Fruit fly (Drosophila melanogaster): ENCODE measurements around the gene CG5111.

The CG5111 gene

DNA sequence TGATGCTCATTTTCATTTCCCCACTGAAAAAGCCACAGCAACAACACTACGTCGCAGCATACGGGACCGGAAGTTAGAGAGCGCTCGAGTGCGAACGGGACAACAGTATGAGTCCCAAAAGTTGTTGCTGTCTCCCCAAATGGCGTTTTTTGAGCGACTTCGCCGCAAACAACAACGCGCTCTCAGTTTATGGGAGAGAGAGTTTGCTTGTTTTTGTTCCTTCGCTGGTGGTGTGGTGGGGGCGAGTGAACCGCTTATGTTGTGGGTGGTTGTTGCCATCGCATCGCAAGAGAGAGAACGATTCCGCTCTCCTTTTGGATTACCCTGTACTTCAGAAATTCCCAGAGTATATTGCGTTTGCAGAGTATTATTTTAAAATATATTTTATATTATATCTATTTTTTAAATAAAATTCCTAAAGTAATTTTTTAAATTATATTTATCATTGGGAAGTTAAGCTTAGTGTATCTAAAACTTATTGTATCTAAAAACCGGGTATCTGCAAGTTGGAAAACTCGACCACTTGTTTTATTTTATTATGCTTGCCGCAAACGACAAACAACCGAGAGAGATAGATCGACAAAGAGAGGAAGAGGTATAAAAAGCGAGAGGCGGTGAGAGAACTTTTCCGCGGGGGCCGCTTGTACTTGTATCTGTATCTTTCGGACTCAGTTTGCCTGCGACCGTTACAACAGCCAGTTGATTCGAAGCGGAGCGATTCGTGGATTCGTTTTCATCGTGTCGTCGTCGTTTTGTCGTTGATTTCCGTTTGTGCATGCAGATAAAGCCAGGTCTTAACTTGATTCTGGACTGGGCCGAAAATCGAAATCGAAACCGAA lies 9.6 kb downstream of the CG5111 start, which contains the start of gene msi (continued):
- TF ChIP-seq twi (tag; optimal IDR thresholded peaks at IDR 0.05), result peak; percentile 98
- TF ChIP-seq CG11696 (GFP tag; IDR thresholded peaks at IDR 0.05), result peak; percentile 93
- peak; percentile 99 for TF ChIP-seq CG15601 (tag; optimal IDR thresholded peaks at IDR 0.05)
- TF ChIP-seq ro (GFP tag; IDR thresholded peaks at IDR 0.05), result peak; percentile 98
- peak; percentile 92 for TF ChIP-seq tup (GFP tag; optimal IDR thresholded peaks at IDR 0.05)
- TF ChIP-seq ind (GFP tag; optimal IDR thresholded peaks at IDR 0.05), result peak; percentile 97
- peak; percentile 100 for TF ChIP-seq row (GFP tag; IDR thresholded peaks at IDR 0.05)
- peak; percentile 90 for TF ChIP-seq sens (GFP tag)
- TF ChIP-seq CG11247 (GFP tag; IDR thresholded peaks at IDR 0.05), result peak; percentile 98
- peak; percentile 96 for TF ChIP-seq Gug (GFP tag; IDR thresholded peaks at IDR 0.05)
- TF ChIP-seq NC2α (GFP tag; optimal IDR thresholded peaks at IDR 0.05), result no peak
- peak; percentile 76 for TF ChIP-seq CG15073 (GFP tag; optimal IDR thresholded peaks at IDR 0.05)
- peak; percentile 92 for TF ChIP-seq trh (GFP tag; optimal IDR thresholded peaks at IDR 0.05)
- peak; percentile 91 for TF ChIP-seq E2f2 (GFP tag; IDR thresholded peaks at IDR 0.05)
- TF ChIP-seq cato (GFP tag; optimal IDR thresholded peaks at IDR 0.05; ENCODE audit: borderline replicate concordance), result peak; percentile 93
- peak; percentile 99 for TF ChIP-seq CG18619 (GFP tag; optimal IDR thresholded peaks at IDR 0.05)
- TF ChIP-seq wor (GFP tag; IDR thresholded peaks at IDR 0.05), result peak; percentile 99
- TF ChIP-seq CG18011 (GFP tag; optimal IDR thresholded peaks at IDR 0.05), result peak; percentile 84
- peak; percentile 96 for TF ChIP-seq CG30403 (GFP tag; optimal IDR thresholded peaks at IDR 0.05)
- peak; percentile 96 for TF ChIP-seq CG5953 (GFP tag; IDR thresholded peaks at IDR 0.05)
- TF ChIP-seq CG9215 (GFP tag; IDR thresholded peaks at IDR 0.05), result peak; percentile 98
- TF ChIP-seq pfk (GFP tag; optimal IDR thresholded peaks at IDR 0.05), result peak; percentile 33
- peak; percentile 97 for TF ChIP-seq Max (GFP tag; optimal IDR thresholded peaks at IDR 0.05)
- peak; percentile 88 for TF ChIP-seq CG4617 (GFP tag; optimal IDR thresholded peaks at IDR 0.05; ENCODE audit: borderline replicate concordance)
- TF ChIP-seq CG6654 (GFP tag; optimal IDR thresholded peaks at IDR 0.05), result peak; percentile 90
- peak; percentile 99 for TF ChIP-seq so (GFP tag; IDR thresholded peaks at IDR 0.05)
- TF ChIP-seq maf-S (GFP tag; optimal IDR thresholded peaks at IDR 0.05), result peak; percentile 59
- TF ChIP-seq vvl (GFP tag; IDR thresholded peaks at IDR 0.05), result peak; percentile 100
- no peak; the same call in 1 of the 3 replicates for TF ChIP-seq Opbp (GFP tag; IDR thresholded peaks at IDR 0.05; ENCODE audit: partially characterized antibody)
- peak; percentile 92 for TF ChIP-seq CG15696 (tag; optimal IDR thresholded peaks at IDR 0.05)
- TF ChIP-seq CG16863 (GFP tag; optimal IDR thresholded peaks at IDR 0.05), result peak; percentile 62
- TF ChIP-seq slbo (GFP tag; IDR thresholded peaks at IDR 0.05), result peak; percentile 99
- no peak for TF ChIP-seq Hr39 (optimal IDR thresholded peaks at IDR 0.05)
- peak; percentile 98 for TF ChIP-seq zen (tag; optimal IDR thresholded peaks at IDR 0.05)
- peak; percentile 98 for TF ChIP-seq sqz (GFP tag; optimal IDR thresholded peaks at IDR 0.05)
- TF ChIP-seq psq (GFP tag; optimal IDR thresholded peaks at IDR 0.05), result peak; percentile 94
- TF ChIP-seq CG10321 (GFP tag; IDR thresholded peaks at IDR 0.05), result peak; percentile 97
- peak; percentile 99 for TF ChIP-seq CG13296 (GFP tag; optimal IDR thresholded peaks at IDR 0.05)
- no peak for TF ChIP-seq Sin3A (optimal IDR thresholded peaks at IDR 0.05)
- 0 out of 3 replicates have a peak, but pooled peaks have one; percentile 31 for TF ChIP-seq HLH4C (GFP tag; IDR thresholded peaks at IDR 0.05; ENCODE audit: partially characterized antibody)
- peak; percentile 92 for TF ChIP-seq lilli (GFP tag; optimal IDR thresholded peaks at IDR 0.05)
- peak; percentile 93 for TF ChIP-seq HLHmδ (GFP tag; optimal IDR thresholded peaks at IDR 0.05)
- TF ChIP-seq salm (tag; optimal IDR thresholded peaks at IDR 0.05), result peak; percentile 99
- TF ChIP-seq nmo (GFP tag; optimal IDR thresholded peaks at IDR 0.05), result peak; percentile 100
- peak; percentile 98 for TF ChIP-seq Nf-YA (GFP tag; IDR thresholded peaks at IDR 0.05)
- peak; percentile 98 for TF ChIP-seq ci (GFP tag; IDR thresholded peaks at IDR 0.05)
- TF ChIP-seq CG10209 (GFP tag; optimal IDR thresholded peaks at IDR 0.05), result peak; percentile 99
- no peak; the same call in 1 of the 2 replicates for TF ChIP-seq amos (GFP tag; IDR thresholded peaks at IDR 0.05; ENCODE audit: partially characterized antibody)
- TF ChIP-seq D (optimal IDR thresholded peaks at IDR 0.05), result no peak
- TF ChIP-seq D (GFP tag; optimal IDR thresholded peaks at IDR 0.05), result peak; percentile 99

All from whole organism, embryonic.